Worm (Caenorhabditis elegans): Measurements from ENCODE around the gene fbxa-79.

ce11 chrIII:1314283-1314682 lies 6.2 kb upstream of the fbxa-79 start:
- TF ChIP-seq W03F9.2 (tag; optimal IDR thresholded peaks at IDR 0.05), result no peak
- TF ChIP-seq dao-5 (tag; optimal IDR thresholded peaks at IDR 0.05), result no peak
